Fruit fly (Drosophila melanogaster): ENCODE measurements around the gene cno.

The cno gene

DNA sequence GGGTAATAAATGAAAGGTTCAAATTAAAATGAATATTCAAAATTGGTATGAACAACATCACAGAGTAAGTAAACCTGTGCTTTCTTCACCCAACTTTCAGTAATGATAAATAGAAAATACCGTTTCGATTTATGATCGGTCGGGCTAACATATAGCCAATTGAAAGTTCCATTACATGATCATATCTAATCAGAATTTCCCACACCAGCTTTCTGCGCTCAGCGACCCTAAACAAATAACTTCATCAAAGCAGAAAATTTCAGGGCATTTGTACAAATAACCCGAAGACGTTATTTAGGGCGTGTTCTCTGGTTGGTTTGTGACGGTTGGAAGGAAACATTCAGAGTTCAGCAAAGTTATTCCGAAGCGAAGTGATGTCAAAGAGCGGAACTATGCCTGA lies 13.5 kb downstream of the cno start:
- TF ChIP-seq CG9139 (GFP tag; optimal IDR thresholded peaks at IDR 0.05) (no peak), fkh (GFP tag; optimal IDR thresholded peaks at IDR 0.05) (peak; percentile 33), acj6 (GFP tag; optimal IDR thresholded peaks at IDR 0.05) (no peak), lz (GFP tag; optimal IDR thresholded peaks at IDR 0.05) (no peak)

DNA sequence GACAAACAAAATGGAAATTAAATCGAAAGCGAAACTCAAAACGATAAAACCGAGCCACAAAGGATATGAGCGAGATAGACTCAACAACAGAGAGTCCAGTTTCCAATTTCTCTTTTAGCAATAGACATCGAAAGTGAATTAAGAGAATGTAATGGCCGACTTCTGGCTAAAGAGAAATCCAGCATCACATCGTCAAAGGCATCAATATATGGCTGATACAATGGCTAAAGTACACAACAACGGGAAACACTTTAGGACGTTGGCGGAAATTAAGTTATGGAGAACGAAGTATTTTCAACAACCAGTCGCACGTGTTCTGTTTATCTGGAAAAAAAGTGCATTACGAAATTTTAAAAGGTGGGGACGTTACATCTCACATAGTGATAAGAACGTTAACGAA lies 17.7 kb downstream of the cno start:
- no peak for TF ChIP-seq esn (GFP tag; optimal IDR thresholded peaks at IDR 0.05)
- TF ChIP-seq CG6792 (GFP tag; optimal IDR thresholded peaks at IDR 0.05): no peak
- TF ChIP-seq CG11902 (GFP tag; optimal IDR thresholded peaks at IDR 0.05): no peak
- no peak for TF ChIP-seq CG16779 (tag; optimal IDR thresholded peaks at IDR 0.05)
- no peak for TF ChIP-seq Blimp-1 (GFP tag; optimal IDR thresholded peaks at IDR 0.05)
- no peak for TF ChIP-seq Hr4 (GFP tag; optimal IDR thresholded peaks at IDR 0.05)
- no peak for TF ChIP-seq CG6163 (GFP tag; IDR thresholded peaks at IDR 0.05)
- no peak for TF ChIP-seq vri (GFP tag; optimal IDR thresholded peaks at IDR 0.05)
- TF ChIP-seq cyc (GFP tag; optimal IDR thresholded peaks at IDR 0.05): no peak
- TF ChIP-seq Hr39 (GFP tag; optimal IDR thresholded peaks at IDR 0.05): no peak
- no peak for TF ChIP-seq CG10669 (GFP tag; optimal IDR thresholded peaks at IDR 0.05)
- no peak for TF ChIP-seq fkh (GFP tag; optimal IDR thresholded peaks at IDR 0.05)
- no peak for TF ChIP-seq dac (GFP tag; optimal IDR thresholded peaks at IDR 0.05)
- no peak for TF ChIP-seq dsx (GFP tag; optimal IDR thresholded peaks at IDR 0.05; ENCODE audit: poor library complexity, severe bottlenecking)
- TF ChIP-seq CG1621 (tag; optimal IDR thresholded peaks at IDR 0.05): no peak
- TF ChIP-seq Eip75B (GFP tag; optimal IDR thresholded peaks at IDR 0.05): no peak
- TF ChIP-seq Ets96B (tag; optimal IDR thresholded peaks at IDR 0.05): no peak
- TF ChIP-seq CG31627 (GFP tag; optimal IDR thresholded peaks at IDR 0.05): no peak
- TF ChIP-seq topi (GFP tag; optimal IDR thresholded peaks at IDR 0.05): no peak
- TF ChIP-seq fd85E (GFP tag; optimal IDR thresholded peaks at IDR 0.05): no peak

DNA sequence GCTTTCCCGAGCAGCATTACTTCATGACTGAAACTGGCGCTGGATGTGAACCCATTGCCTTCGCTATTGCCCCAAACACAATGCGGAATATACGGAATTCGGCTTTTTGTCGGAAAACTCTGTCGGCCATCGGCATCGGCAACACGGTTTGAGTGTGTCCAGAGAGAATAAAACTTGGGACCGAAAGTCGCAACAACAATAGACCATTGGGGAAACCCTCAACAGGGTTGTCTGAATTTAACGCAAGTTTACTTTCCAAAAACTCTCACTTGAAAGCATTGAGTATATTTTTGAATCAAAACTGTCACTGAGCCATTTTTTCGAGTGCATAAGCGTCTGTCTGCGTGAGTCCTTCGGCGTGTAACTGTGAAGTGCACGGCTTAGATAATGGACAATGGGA lies 19.0 kb downstream of the cno start:
- TF ChIP-seq fkh (GFP tag; optimal IDR thresholded peaks at IDR 0.05) (no peak), CG1621 (tag; optimal IDR thresholded peaks at IDR 0.05) (no peak), CG34406 (GFP tag; optimal IDR thresholded peaks at IDR 0.05) (no peak), Met (GFP tag; optimal IDR thresholded peaks at IDR 0.05) (peak; percentile 30), CG11762 (GFP tag; optimal IDR thresholded peaks at IDR 0.05; ENCODE audit: insufficient read depth) (no peak), CG16779 (tag; optimal IDR thresholded peaks at IDR 0.05) (no peak), CG10631 (GFP tag; optimal IDR thresholded peaks at IDR 0.05) (peak; percentile 38), CG9139 (GFP tag; optimal IDR thresholded peaks at IDR 0.05) (no peak), CG8632 (GFP tag; optimal IDR thresholded peaks at IDR 0.05) (no peak), CG4318 (GFP tag; optimal IDR thresholded peaks at IDR 0.05) (peak; percentile 25), CG11902 (GFP tag; optimal IDR thresholded peaks at IDR 0.05) (peak; percentile 5), Hr39 (GFP tag; optimal IDR thresholded peaks at IDR 0.05) (peak; percentile 28), Eip78C (GFP tag) (peak; percentile 79), Smox (GFP tag; optimal IDR thresholded peaks at IDR 0.05) (no peak), CG11294 (GFP tag; IDR thresholded peaks at IDR 0.05) (peak; percentile 50; the same call in 1 of the 2 replicates), CG7368 (GFP tag; optimal IDR thresholded peaks at IDR 0.05) (peak; percentile 50), Sox14 (GFP tag; optimal IDR thresholded peaks at IDR 0.05) (no peak), Ets21C (GFP tag; optimal IDR thresholded peaks at IDR 0.05) (peak; percentile 20), OdsH (GFP tag; optimal IDR thresholded peaks at IDR 0.05) (peak; percentile 45), CG6854 (GFP tag; optimal IDR thresholded peaks at IDR 0.05) (no peak), Lpt (GFP tag; optimal IDR thresholded peaks at IDR 0.05) (no peak), CG10669 (GFP tag; optimal IDR thresholded peaks at IDR 0.05) (peak; percentile 30), Eip93F (GFP tag; optimal IDR thresholded peaks at IDR 0.05) (no peak), CG15336 (GFP tag; IDR thresholded peaks at IDR 0.05) (no peak; the same call in 1 of the 2 replicates), CG31627 (GFP tag; optimal IDR thresholded peaks at IDR 0.05) (peak; percentile 37), net (GFP tag; optimal IDR thresholded peaks at IDR 0.05) (peak; percentile 26), pdm3 (GFP tag; optimal IDR thresholded peaks at IDR 0.05) (peak; percentile 37), CG6808 (GFP tag; optimal IDR thresholded peaks at IDR 0.05) (no peak), CG8319 (GFP tag; optimal IDR thresholded peaks at IDR 0.05) (no peak), lz (GFP tag; optimal IDR thresholded peaks at IDR 0.05) (peak; percentile 23), esn (GFP tag; optimal IDR thresholded peaks at IDR 0.05) (peak; percentile 54), topi (GFP tag; optimal IDR thresholded peaks at IDR 0.05) (peak; percentile 5), spab (GFP tag; optimal IDR thresholded peaks at IDR 0.05) (no peak), Ets96B (tag; optimal IDR thresholded peaks at IDR 0.05) (peak; percentile 47), Gug (GFP tag; IDR thresholded peaks at IDR 0.05) (peak; percentile 51; the same call in 1 of the 2 replicates), ss (GFP tag; optimal IDR thresholded peaks at IDR 0.05) (peak in 1 of 2 experiments; percentile 5), dac (GFP tag; optimal IDR thresholded peaks at IDR 0.05) (peak; percentile 34), Blimp-1 (GFP tag; optimal IDR thresholded peaks at IDR 0.05) (no peak)
